Fruit fly (Drosophila melanogaster) whole organism, embryonic: ENCODE data around the gene shv.

Source experiments
- C15 ChIP-seq: fragments of 200-800 bp; sonication (Bioruptor generic); IDR thresholded peaks from 3 replicates; pipeline ENCODE4 v1.3.6; 2022; ENCODE audit warnings: missing biosample characterization, missing genetic modification characterization
- CG10147 ChIP-seq: fragments of 200-800 bp; sonication (Bioruptor generic); optimal IDR thresholded peaks from 2 replicates; lab custom pipeline; 2019; ENCODE audit warnings: missing biosample characterization, mild to moderate bottlenecking, missing genetic modification characterization, moderate library complexity
- CG10321 ChIP-seq: fragments of 200-800 bp; sonication (Bioruptor generic); IDR thresholded peaks from 2 replicates; pipeline ENCODE4 v1.3.6; 2022; ENCODE audit warnings: missing biosample characterization, missing genetic modification characterization
- CG11247 ChIP-seq: fragments of 200-800 bp; sonication (Bioruptor generic); IDR thresholded peaks from 2 replicates; pipeline ENCODE4 v1.3.6; 2022; ENCODE audit warnings: missing biosample characterization, missing genetic modification characterization
- CG11695 ChIP-seq: fragments of 200-800 bp; sonication (Bioruptor generic); IDR thresholded peaks from 3 replicates; pipeline ENCODE4 v1.3.6; 2022; ENCODE audit warnings: missing biosample characterization, missing genetic modification characterization
- CG11696 ChIP-seq: fragments of 200-800 bp; sonication (Bioruptor generic); IDR thresholded peaks from 2 replicates; pipeline ENCODE4 v1.3.6; 2022; ENCODE audit warnings: missing biosample characterization, missing genetic modification characterization
- CG12104 ChIP-seq: fragments of 200-800 bp; sonication (Bioruptor generic); optimal IDR thresholded peaks from 3 replicates; lab custom pipeline; 2016; ENCODE audit warnings: missing biosample characterization, missing genetic modification characterization
- CG13624 ChIP-seq: fragments of 200-800 bp; sonication (Bioruptor generic); optimal IDR thresholded peaks from 2 replicates; lab custom pipeline; 2016; ENCODE audit warnings: missing biosample characterization, missing genetic modification characterization
- CG14050 ChIP-seq: fragments of 200-800 bp; sonication (Bioruptor generic); IDR thresholded peaks from 3 replicates; pipeline ENCODE4 v1.3.6; 2022; ENCODE audit warnings: missing biosample characterization, missing genetic modification characterization
- CG1603 ChIP-seq: fragments of 200-800 bp; sonication (Bioruptor generic); optimal IDR thresholded peaks from 2 replicates; lab custom pipeline; 2019; ENCODE audit warnings: missing biosample characterization, mild to moderate bottlenecking, missing genetic modification characterization, moderate library complexity
- CG17186 ChIP-seq: fragments of 200-800 bp; sonication (Bioruptor generic); optimal IDR thresholded peaks from 3 replicates; lab custom pipeline; 2017; ENCODE audit warnings: missing biosample characterization, missing genetic modification reagents, missing genetic modification characterization
- CG17328 ChIP-seq: fragments of 200-800 bp; sonication (Bioruptor generic); IDR thresholded peaks from 2 replicates; pipeline ENCODE4 v1.3.6; 2022; ENCODE audit warnings: missing biosample characterization, missing genetic modification characterization
- CG18619 ChIP-seq: fragments of 200-800 bp; sonication (Bioruptor generic); optimal IDR thresholded peaks from 3 replicates; lab custom pipeline; 2017; ENCODE audit warnings: missing biosample characterization, mild to moderate bottlenecking, missing genetic modification characterization
- CG2678 ChIP-seq: fragments of 200-800 bp; sonication (Bioruptor generic); optimal IDR thresholded peaks from 3 replicates; lab custom pipeline; 2019; ENCODE audit warnings: missing biosample characterization, mild to moderate bottlenecking, missing genetic modification characterization, moderate library complexity
- CG32532 ChIP-seq: fragments of 200-800 bp; sonication (Bioruptor generic); IDR thresholded peaks from 2 replicates; pipeline ENCODE4 v1.3.6; 2022; ENCODE audit warnings: missing biosample characterization, missing genetic modification characterization
- CG3847 ChIP-seq: fragments of 200-800 bp; sonication (Bioruptor generic); IDR thresholded peaks from 2 replicates; pipeline ENCODE4 v1.3.6; 2022; ENCODE audit warnings: missing biosample characterization, missing genetic modification characterization
- CG4617 ChIP-seq: fragments of 200-800 bp; sonication (Bioruptor generic); optimal IDR thresholded peaks from 3 replicates; lab custom pipeline; 2016; ENCODE audit warnings: missing biosample characterization, missing genetic modification characterization, borderline replicate concordance
- CG4854 ChIP-seq: fragments of 200-800 bp; sonication (Bioruptor generic); optimal IDR thresholded peaks from 2 replicates; lab custom pipeline; 2016; ENCODE audit warnings: missing biosample characterization, missing genetic modification characterization, inconsistent platforms
- CG6654 ChIP-seq: fragments of 200-800 bp; sonication (Bioruptor generic); optimal IDR thresholded peaks from 2 replicates; lab custom pipeline; 2017; ENCODE audit warnings: missing biosample characterization, mild to moderate bottlenecking, missing genetic modification characterization
- Camta ChIP-seq: fragments of 200-800 bp; sonication (Bioruptor generic); optimal IDR thresholded peaks from 2 replicates; lab custom pipeline; 2016; ENCODE audit warnings: missing biosample characterization, missing genetic modification characterization
- Chrac-16 ChIP-seq: fragments of 200-800 bp; sonication (Bioruptor generic); optimal IDR thresholded peaks from 3 replicates; lab custom pipeline; 2016; ENCODE audit warnings: missing biosample characterization, missing genetic modification characterization
- Dp ChIP-seq: fragments of 200-800 bp; sonication (Bioruptor generic); optimal IDR thresholded peaks from 2 replicates; lab custom pipeline; 2018; ENCODE audit warnings: missing biosample characterization, mild to moderate bottlenecking, missing genetic modification characterization, moderate library complexity
- Eip74EF ChIP-seq, 2 experiments: fragments of 200-800 bp in 1 of 2; fragments of >200 bp in 1 of 2; sonication (Bioruptor generic) in 1 of 2; optimal IDR thresholded peaks; 2 replicates each; lab custom pipeline; 2017 to 2019; ENCODE audit warnings: missing biosample characterization in 2 of 2, missing genetic modification characterization in 2 of 2, mild to moderate bottlenecking in 1 of 2, moderate library complexity in 1 of 2
- Gsc ChIP-seq: fragments of 200-800 bp; sonication (Bioruptor generic); IDR thresholded peaks from 2 replicates; pipeline ENCODE4 v1.3.6; 2022; ENCODE audit warnings: missing biosample characterization, missing genetic modification characterization
- Hmr ChIP-seq: fragments of 200-800 bp; sonication (Bioruptor generic); optimal IDR thresholded peaks from 3 replicates; lab custom pipeline; 2017; ENCODE audit warnings: mild to moderate bottlenecking, missing biosample characterization, missing genetic modification reagents, missing genetic modification characterization
- Hr51 ChIP-seq, 2 experiments: fragments of 200-800 bp; sonication (Bioruptor generic); optimal IDR thresholded peaks; 2 replicates in 1 of 2; 3 replicates in 1 of 2; lab custom pipeline; 2016 to 2018; ENCODE audit warnings: missing biosample characterization in 2 of 2, missing genetic modification characterization in 2 of 2, mild to moderate bottlenecking in 1 of 2, moderate library complexity in 1 of 2
- Kr ChIP-seq: fragments of 200-800 bp; sonication (Bioruptor generic); optimal IDR thresholded peaks from 2 replicates; lab custom pipeline; 2017; ENCODE audit warnings: missing biosample characterization, mild to moderate bottlenecking, missing genetic modification characterization
- MBD-R2 ChIP-seq: fragments of 200-800 bp; sonication (Bioruptor generic); IDR thresholded peaks from 2 replicates; pipeline ENCODE4 v1.3.6; 2022; ENCODE audit warnings: missing biosample characterization, missing genetic modification characterization
- NFAT ChIP-seq: fragments of 200-800 bp; sonication (Bioruptor generic); IDR thresholded peaks from 2 replicates; pipeline ENCODE4 v1.3.6; 2022; ENCODE audit warnings: missing biosample characterization, missing genetic modification characterization
- Sox102F ChIP-seq: fragments of 200-800 bp; sonication (Bioruptor generic); optimal IDR thresholded peaks from 2 replicates; lab custom pipeline; 2018; ENCODE audit warnings: missing biosample characterization, mild to moderate bottlenecking, missing genetic modification characterization, moderate library complexity
- TFAM ChIP-seq: fragments of 200-800 bp; sonication (Bioruptor generic); optimal IDR thresholded peaks from 2 replicates; lab custom pipeline; 2017; ENCODE audit warnings: missing biosample characterization, missing genetic modification characterization, inconsistent platforms
- al ChIP-seq: fragments of 200-800 bp; sonication (Bioruptor generic); IDR thresholded peaks from 2 replicates; pipeline ENCODE4 v1.3.6; 2022; ENCODE audit warnings: missing biosample characterization, missing genetic modification characterization
- ara ChIP-seq: fragments of 200-800 bp; sonication (Bioruptor generic); IDR thresholded peaks from 2 replicates; pipeline ENCODE4 v1.3.6; 2022; ENCODE audit warnings: missing biosample characterization, missing genetic modification characterization
- ase ChIP-seq: fragments of 200-800 bp; sonication (Bioruptor generic); IDR thresholded peaks from 3 replicates; pipeline ENCODE4 v1.3.6; 2022; ENCODE audit warnings: missing biosample characterization, missing genetic modification characterization
- ash1 ChIP-seq: fragments of 200-800 bp; sonication (Bioruptor generic); optimal IDR thresholded peaks from 2 replicates; lab custom pipeline; 2018; ENCODE audit warnings: missing biosample characterization, mild to moderate bottlenecking, missing genetic modification characterization
- chif ChIP-seq, 2 experiments: fragments of 200-800 bp; sonication (Bioruptor generic); optimal IDR thresholded peaks; 3 replicates each; lab custom pipeline; 2016; ENCODE audit warnings: missing biosample characterization in 2 of 2, missing genetic modification characterization in 2 of 2
- chm ChIP-seq: fragments of 200-800 bp; sonication (Bioruptor generic); IDR thresholded peaks from 2 replicates; pipeline ENCODE4 v1.3.6; 2022; ENCODE audit warnings: missing biosample characterization, missing genetic modification characterization
- dimm ChIP-seq: fragments of 200-800 bp; sonication (Bioruptor generic); IDR thresholded peaks from 2 replicates; pipeline ENCODE4 v1.3.6; 2022; ENCODE audit warnings: missing biosample characterization, missing genetic modification characterization
- dmrt11E ChIP-seq: fragments of 200-800 bp; sonication (Bioruptor generic); optimal IDR thresholded peaks from 3 replicates; lab custom pipeline; 2018; ENCODE audit warnings: missing biosample characterization, mild to moderate bottlenecking, missing genetic modification characterization, moderate library complexity
- hbn ChIP-seq: fragments of 200-800 bp; sonication (Bioruptor generic); IDR thresholded peaks from 2 replicates; pipeline ENCODE4 v1.3.6; 2022; ENCODE audit warnings: missing biosample characterization, missing genetic modification characterization; ENCODE audit not compliant: partially characterized antibody
- jigr1 ChIP-seq: fragments of 200-800 bp; sonication (Bioruptor generic); IDR thresholded peaks from 3 replicates; pipeline ENCODE4 v1.3.6; 2022; ENCODE audit warnings: missing biosample characterization, missing genetic modification characterization
- mld ChIP-seq: fragments of 200-800 bp; sonication (Bioruptor generic); IDR thresholded peaks from 3 replicates; pipeline ENCODE4 v1.3.6; 2022; ENCODE audit warnings: missing biosample characterization, missing genetic modification characterization; ENCODE audit not compliant: partially characterized antibody
- ranshi ChIP-seq: fragments of 200-800 bp; sonication (Bioruptor generic); IDR thresholded peaks from 2 replicates; pipeline ENCODE4 v1.3.6; 2022; ENCODE audit warnings: missing biosample characterization, missing genetic modification characterization
- rib ChIP-seq: fragments of 200-800 bp; sonication (Bioruptor generic); IDR thresholded peaks from 2 replicates; pipeline ENCODE4 v1.3.6; 2022; ENCODE audit warnings: missing biosample characterization, missing genetic modification characterization
- shn ChIP-seq: fragments of 200-800 bp; sonication (Bioruptor generic); optimal IDR thresholded peaks from 3 replicates; lab custom pipeline; 2016; ENCODE audit warnings: missing biosample characterization, missing genetic modification characterization
- so ChIP-seq: fragments of 200-800 bp; sonication (Bioruptor generic); IDR thresholded peaks from 3 replicates; pipeline ENCODE4 v1.3.6; 2022; ENCODE audit warnings: missing biosample characterization, missing genetic modification characterization
- sqz ChIP-seq: fragments of 200-800 bp; sonication (Bioruptor generic); optimal IDR thresholded peaks from 3 replicates; lab custom pipeline; 2018; ENCODE audit warnings: missing biosample characterization, mild to moderate bottlenecking, missing genetic modification characterization
- tap ChIP-seq: fragments of 200-800 bp; optimal IDR thresholded peaks from 3 replicates; lab custom pipeline; 2019; ENCODE audit warnings: missing biosample characterization, mild to moderate bottlenecking, missing genetic modification characterization, moderate library complexity
- toy ChIP-seq: fragments of 200-800 bp; sonication (Bioruptor generic); IDR thresholded peaks from 2 replicates; pipeline ENCODE4 v1.3.6; 2022; ENCODE audit warnings: missing biosample characterization, missing genetic modification characterization
- vvl ChIP-seq: fragments of 200-800 bp; sonication (Bioruptor generic); IDR thresholded peaks from 2 replicates; pipeline ENCODE4 v1.3.6; 2022; ENCODE audit warnings: missing biosample characterization, missing genetic modification characterization
- yki ChIP-seq: fragments of >200 bp; optimal IDR thresholded peaks from 3 replicates; lab custom pipeline; 2018
- zf30C ChIP-seq: fragments of 200-800 bp; sonication (Bioruptor generic); optimal IDR thresholded peaks from 3 replicates; lab custom pipeline; 2018; ENCODE audit warnings: missing biosample characterization, mild to moderate bottlenecking, missing genetic modification characterization

The shv gene

DNA sequence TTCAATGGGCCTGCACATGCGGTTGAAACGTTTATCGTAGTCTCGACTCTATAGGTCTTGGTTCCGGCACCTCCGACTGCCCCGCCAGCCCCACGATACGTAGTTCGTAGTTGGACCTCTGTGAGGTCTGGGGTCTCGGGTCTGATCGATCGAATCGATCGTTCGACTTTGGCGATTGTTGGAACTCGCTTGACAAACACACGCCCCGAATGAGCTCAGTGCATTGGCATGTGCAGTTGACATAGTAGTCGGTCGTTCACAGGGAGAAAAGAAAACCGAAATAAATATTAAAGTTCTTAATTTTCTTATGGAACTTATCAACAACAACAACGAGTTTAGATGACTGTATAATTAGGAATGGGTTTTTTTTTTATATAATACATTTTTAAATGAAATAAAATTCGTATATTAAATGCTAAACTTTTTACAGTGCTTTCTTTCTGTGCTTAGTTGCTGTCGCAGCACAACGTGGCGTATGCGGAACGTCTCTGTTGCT, 17.5 kb upstream of the shv start (continued):
- TF ChIP-seq Hmr (GFP tag; lab: Kevin White, UChicago) (no peak), CG11696 (GFP tag; lab: Robert Waterston, UW) (no peak), so (GFP tag; lab: Robert Waterston, UW) (0 out of 3 replicates have a peak, but pooled peaks have one; percentile 44), Chrac-16 (GFP tag; lab: Kevin White, UChicago) (no peak), Kr (GFP tag; lab: Kevin White, UChicago) (no peak), CG4617 (GFP tag; lab: Kevin White, UChicago) (no peak), Dp (GFP tag; lab: Kevin White, UChicago) (no peak), CG3847 (GFP tag; lab: Robert Waterston, UW) (no peak), zf30C (GFP tag; lab: Kevin White, UChicago) (no peak), ranshi (no peak), Gsc (GFP tag; lab: Robert Waterston, UW) (no peak), jigr1 (GFP tag; lab: Robert Waterston, UW) (no peak), dmrt11E (tag; lab: Kevin White, UChicago) (no peak), shn (GFP tag; lab: Kevin White, UChicago) (no peak), yki (lab: Kevin White, UChicago) (no peak), CG6654 (no peak), CG18619 (GFP tag; lab: Kevin White, UChicago) (no peak), Camta (GFP tag; lab: Kevin White, UChicago) (no peak), Eip74EF (GFP tag; optimal IDR thresholded peaks at IDR 0.05; lab: Kevin White, UChicago) (peak in 1 of 2 experiments; percentile 16), al (GFP tag; lab: Robert Waterston, UW) (no peak), mld (GFP tag; lab: Robert Waterston, UW) (no peak), tap (tag; lab: Kevin White, UChicago) (no peak), Sox102F (GFP tag; lab: Kevin White, UChicago) (peak; percentile 59), Hr51 (GFP tag; optimal IDR thresholded peaks at IDR 0.05; lab: Kevin White, UChicago) (peak in 1 of 2 experiments; percentile 61), CG13624 (GFP tag; lab: Kevin White, UChicago) (no peak), MBD-R2 (GFP tag; lab: Robert Waterston, UW) (no peak), chm (GFP tag; lab: Robert Waterston, UW) (no peak), chif (GFP tag; optimal IDR thresholded peaks at IDR 0.05; lab: Kevin White, UChicago) (no peak), CG2678 (tag; lab: Kevin White, UChicago) (peak; percentile 42), vvl (no peak), TFAM (GFP tag; lab: Kevin White, UChicago) (no peak), NFAT (no peak), C15 (no peak), CG10321 (GFP tag; lab: Robert Waterston, UW) (no peak), dimm (no peak), sqz (GFP tag; lab: Kevin White, UChicago) (no peak), ara (GFP tag; lab: Robert Waterston, UW) (no peak), hbn (GFP tag; lab: Robert Waterston, UW) (no peak), CG14050 (GFP tag; lab: Robert Waterston, UW) (no peak), CG17186 (GFP tag; lab: Kevin White, UChicago) (no peak), CG32532 (GFP tag; lab: Robert Waterston, UW) (no peak), CG17328 (GFP tag; lab: Robert Waterston, UW) (no peak), CG11247 (GFP tag; lab: Robert Waterston, UW) (no peak), ash1 (GFP tag; lab: Kevin White, UChicago) (no peak), ase (GFP tag; lab: Robert Waterston, UW) (no peak), toy (GFP tag; lab: Robert Waterston, UW) (no peak), CG4854 (GFP tag; lab: Kevin White, UChicago) (no peak), rib (GFP tag; lab: Robert Waterston, UW) (no peak), CG10147 (GFP tag; lab: Kevin White, UChicago) (no peak), CG1603 (tag; lab: Kevin White, UChicago) (no peak), CG11695 (GFP tag; lab: Robert Waterston, UW) (no peak), CG12104 (GFP tag; lab: Kevin White, UChicago) (no peak)
